Worm (Caenorhabditis elegans): ENCODE data around the gene mrpl-50.

Gene mrpl-50

DNA sequence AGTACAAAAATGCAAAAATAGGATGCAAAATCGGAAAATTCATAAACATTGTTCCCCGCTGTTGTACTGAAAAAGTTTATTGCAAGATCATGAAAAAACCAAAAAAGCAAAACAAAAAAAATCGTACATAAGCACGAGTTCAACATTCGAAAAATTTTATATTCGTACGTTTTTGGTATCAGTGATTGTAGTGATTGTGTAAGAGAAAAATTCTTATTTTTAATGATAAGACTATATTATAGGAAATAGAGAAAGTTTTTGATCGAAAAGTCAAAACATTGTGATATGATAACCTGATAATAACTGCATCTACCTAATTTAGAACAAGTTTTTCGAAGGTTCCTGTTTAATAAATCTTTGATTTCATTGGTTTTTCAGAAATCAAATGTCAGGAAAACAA is 12.3 kb upstream of the mrpl-50 start:
- TF ChIP-seq T23F11.4 (GFP tag; optimal IDR thresholded peaks at IDR 0.05) (no peak), lin-11 (tag; optimal IDR thresholded peaks at IDR 0.05) (no peak), zip-5 (tag; optimal IDR thresholded peaks at IDR 0.05) (no peak), pax-1 (tag; optimal IDR thresholded peaks at IDR 0.05) (no peak), gmeb-2 (tag; optimal IDR thresholded peaks at IDR 0.05) (no peak), lim-6 (tag; optimal IDR thresholded peaks at IDR 0.05) (no peak), Y22D7AL.16 (tag; optimal IDR thresholded peaks at IDR 0.05) (no peak), nhr-232 (tag; optimal IDR thresholded peaks at IDR 0.05) (no peak), K09A11.1 (tag; optimal IDR thresholded peaks at IDR 0.05; ENCODE audit: insufficient read depth) (no peak), odd-2 (tag; optimal IDR thresholded peaks at IDR 0.05) (no peak), C08G9.2 (tag; optimal IDR thresholded peaks at IDR 0.05) (no peak), tbx-2 (tag; optimal IDR thresholded peaks at IDR 0.05) (no peak), ceh-22 (tag; optimal IDR thresholded peaks at IDR 0.05) (no peak), K02D7.2 (tag; optimal IDR thresholded peaks at IDR 0.05) (no peak), hlh-8 (tag; optimal IDR thresholded peaks at IDR 0.05) (no peak), ttx-3 (tag; optimal IDR thresholded peaks at IDR 0.05) (no peak), hlh-30 (tag; optimal IDR thresholded peaks at IDR 0.05; ENCODE audit: insufficient read depth) (no peak)

DNA sequence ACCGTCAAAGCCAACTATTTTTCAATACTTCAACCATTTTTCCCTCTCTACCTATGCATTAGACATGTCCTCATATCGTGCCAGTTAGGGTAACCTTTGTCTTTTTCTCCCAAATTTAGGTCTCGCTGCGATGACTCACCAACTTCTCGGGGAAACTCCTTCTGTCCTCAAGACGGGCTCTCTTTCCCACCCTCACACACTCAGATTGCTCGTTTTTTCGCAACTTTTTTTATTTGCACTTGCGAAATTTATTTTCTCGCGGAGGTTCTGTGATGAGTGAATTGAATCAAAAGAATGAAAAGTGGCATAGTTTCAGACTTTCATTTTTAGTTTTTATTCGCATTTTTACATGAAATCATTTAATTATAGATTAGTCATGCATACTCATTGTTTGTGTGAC is 9.3 kb upstream of the mrpl-50 start:
- no peak for TF ChIP-seq pat-9 (tag; optimal IDR thresholded peaks at IDR 0.05)
- TF ChIP-seq ceh-30 (tag; optimal IDR thresholded peaks at IDR 0.05), result no peak
- TF ChIP-seq ets-4 (tag; optimal IDR thresholded peaks at IDR 0.05), result no peak
- no peak for TF ChIP-seq hlh-30 (tag; optimal IDR thresholded peaks at IDR 0.05; ENCODE audit: insufficient read depth)
- no peak for TF ChIP-seq hlh-15 (tag; optimal IDR thresholded peaks at IDR 0.05)
- no peak for TF ChIP-seq ceh-19 (GFP tag; optimal IDR thresholded peaks at IDR 0.05)
- no peak for TF ChIP-seq npax-4 (tag; optimal IDR thresholded peaks at IDR 0.05)
- no peak for TF ChIP-seq pag-3 (tag; optimal IDR thresholded peaks at IDR 0.05; ENCODE audit: borderline replicate concordance)
- no peak for TF ChIP-seq C38D4.7 (GFP tag; optimal IDR thresholded peaks at IDR 0.05)
- no peak for TF ChIP-seq ceh-14 (tag; optimal IDR thresholded peaks at IDR 0.05)
- TF ChIP-seq zip-5 (tag; optimal IDR thresholded peaks at IDR 0.05), result no peak
- TF ChIP-seq syd-9 (tag; optimal IDR thresholded peaks at IDR 0.05), result no peak
- TF ChIP-seq hlh-6 (tag; optimal IDR thresholded peaks at IDR 0.05), result no peak
- no peak for TF ChIP-seq nhr-232 (tag; optimal IDR thresholded peaks at IDR 0.05)
- no peak for TF ChIP-seq madf-2 (tag; optimal IDR thresholded peaks at IDR 0.05)
- TF ChIP-seq nfya-1 (tag; optimal IDR thresholded peaks at IDR 0.05), result no peak

ce11 chrII:8920955-8921354 is 8.7 kb upstream of the mrpl-50 start:
- TF ChIP-seq unc-42 (tag; optimal IDR thresholded peaks at IDR 0.05) (peak; percentile 57), dmd-4 (tag; optimal IDR thresholded peaks at IDR 0.05; ENCODE audit: borderline replicate concordance) (no peak)

- TF ChIP-seq hlh-13 (GFP tag; optimal IDR thresholded peaks at IDR 0.05) (no peak), Y22D7AL.16 (tag; optimal IDR thresholded peaks at IDR 0.05) (no peak), elt-4 (tag; optimal IDR thresholded peaks at IDR 0.05) (no peak), ztf-16 (tag; optimal IDR thresholded peaks at IDR 0.05) (no peak), mec-3 (tag; optimal IDR thresholded peaks at IDR 0.05; ENCODE audit: borderline replicate concordance) (no peak), fkh-6 (tag; optimal IDR thresholded peaks at IDR 0.05) (no peak)
These were observed 8.2 kb upstream of the mrpl-50 start for ce11 chrII:8921456-8921855.

DNA sequence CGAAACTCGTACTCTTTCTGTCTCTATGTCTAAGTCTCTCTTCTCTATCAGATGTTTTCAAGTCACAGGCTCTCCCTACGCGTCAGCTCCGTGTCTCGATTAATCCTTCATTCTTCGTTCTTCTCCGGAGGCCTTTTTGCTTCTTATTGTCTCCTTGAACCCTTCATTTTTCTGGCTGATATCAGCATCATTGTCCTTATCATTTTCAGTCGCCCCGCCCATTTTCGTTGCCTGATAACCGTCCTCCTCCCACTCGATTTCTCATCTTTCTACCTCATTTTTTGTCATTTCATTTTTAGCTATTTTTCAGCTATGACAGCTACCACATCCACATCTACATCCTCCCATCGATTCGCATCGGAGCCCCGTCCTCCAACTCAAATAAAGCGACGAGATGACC is 7.5 kb upstream of the mrpl-50 start, which contains the start of gene B0457.6:
Gene B0457.6, plus strand, starts transcription at position 284 of the 400 bp plus-strand sequence.
- TF ChIP-seq ama-1 (optimal IDR thresholded peaks at IDR 0.05) (no peak), dve-1 (tag; optimal IDR thresholded peaks at IDR 0.05) (no peak), elt-2 (tag; optimal IDR thresholded peaks at IDR 0.05) (peak; percentile 57), Y22D7AL.16 (tag; optimal IDR thresholded peaks at IDR 0.05) (no peak), T23F11.4 (GFP tag; optimal IDR thresholded peaks at IDR 0.05) (no peak)

Data from whole organism, late embryonic.